Worm (Caenorhabditis elegans): Measurements from ENCODE around the gene T16G12.4.

DNA sequence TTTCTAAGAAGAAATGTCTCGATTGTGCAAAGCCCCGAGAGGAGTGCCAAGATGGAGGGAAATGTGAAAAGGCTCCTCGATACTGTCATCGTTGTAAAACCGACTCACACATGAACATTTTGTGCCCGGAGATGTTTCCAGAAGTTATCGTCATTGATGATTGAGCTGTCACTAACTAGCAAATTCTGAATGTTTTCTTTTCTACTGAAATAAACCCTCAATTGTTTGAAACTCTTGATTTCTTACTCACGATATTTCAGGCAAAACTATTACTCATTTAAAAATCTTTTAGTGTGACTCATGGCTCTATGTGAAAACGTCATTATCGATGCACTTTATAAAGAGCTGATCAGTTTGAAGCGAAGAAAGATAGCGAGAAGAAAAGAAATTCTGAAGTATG, 27.5 kb downstream of the T16G12.4 start, which contains the start of gene T16H12.13:
- TF ChIP-seq lin-13 (tag; optimal IDR thresholded peaks at IDR 0.05) (no peak), zip-8 (tag; optimal IDR thresholded peaks at IDR 0.05) (no peak), elt-3 (tag; optimal IDR thresholded peaks at IDR 0.05) (no peak), mab-5 (tag; optimal IDR thresholded peaks at IDR 0.05) (no peak), mep-1 (tag; optimal IDR thresholded peaks at IDR 0.05) (no peak), elt-1 (tag; optimal IDR thresholded peaks at IDR 0.05; ENCODE audit: borderline replicate concordance, insufficient read depth) (no peak), unc-62 (GFP tag; optimal IDR thresholded peaks at IDR 0.05) (no peak), nhr-237 (tag; optimal IDR thresholded peaks at IDR 0.05) (no peak), snpc-4 (tag; optimal IDR thresholded peaks at IDR 0.05) (no peak), ceh-43 (GFP tag; optimal IDR thresholded peaks at IDR 0.05) (no peak), ztf-11 (tag; optimal IDR thresholded peaks at IDR 0.05) (no peak), ham-2 (GFP tag; optimal IDR thresholded peaks at IDR 0.05) (no peak), lsy-2 (tag; optimal IDR thresholded peaks at IDR 0.05) (no peak)
